Worm (Caenorhabditis elegans): ENCODE measurements around the gene nhr-41.

ce11 chrIV:1365771-1366170 lies 20.2 kb upstream of the nhr-41 start:
- TF ChIP-seq blmp-1 (tag; optimal IDR thresholded peaks at IDR 0.05; ENCODE audit: insufficient read depth), result no peak
- no peak for TF ChIP-seq Y55F3AM.14 (GFP tag; optimal IDR thresholded peaks at IDR 0.05)
- TF ChIP-seq egl-27 (tag; optimal IDR thresholded peaks at IDR 0.05), result no peak
- no peak for TF ChIP-seq dmd-4 (tag; optimal IDR thresholded peaks at IDR 0.05)
- no peak for TF ChIP-seq lin-13 (GFP tag; optimal IDR thresholded peaks at IDR 0.05)
- TF ChIP-seq snpc-4 (tag; optimal IDR thresholded peaks at IDR 0.05), result no peak
- TF ChIP-seq ZK546.5 (tag; optimal IDR thresholded peaks at IDR 0.05), result no peak
- TF ChIP-seq lin-39 (tag; optimal IDR thresholded peaks at IDR 0.05), result no peak
- no peak for TF ChIP-seq crh-2 (tag; optimal IDR thresholded peaks at IDR 0.05)
- no peak for TF ChIP-seq nhr-11 (tag; optimal IDR thresholded peaks at IDR 0.05)

Measured in whole organism, L2 larva.